Fruit fly (Drosophila melanogaster) whole organism, adult: ENCODE results near the gene ppk5.

Experiments used
- CG11617 ChIP-seq: fragments of 200-800 bp; sonication (Bioruptor generic); optimal IDR thresholded peaks from 2 replicates; lab custom pipeline; 2017; ENCODE audit warnings: mild to moderate bottlenecking, missing biosample characterization, missing genetic modification reagents, missing genetic modification characterization
- CG12768 ChIP-seq: fragments of 200-800 bp; sonication (Bioruptor generic); optimal IDR thresholded peaks from 2 replicates; lab custom pipeline; 2017; ENCODE audit warnings: missing biosample characterization, missing genetic modification characterization, mild to moderate bottlenecking, moderate library complexity, missing genetic modification reagents
- CG14711 ChIP-seq: fragments of 200-800 bp; sonication (Bioruptor generic); optimal IDR thresholded peaks from 2 replicates; lab custom pipeline; 2018; ENCODE audit warnings: missing biosample characterization, mild to moderate bottlenecking, missing genetic modification characterization, moderate library complexity
- CG1620 ChIP-seq: fragments of 200-800 bp; sonication (Bioruptor generic); optimal IDR thresholded peaks from 2 replicates; lab custom pipeline; 2016; ENCODE audit warnings: missing biosample characterization, missing genetic modification characterization
- CG33017 ChIP-seq: fragments of 200-800 bp; sonication (Bioruptor generic); optimal IDR thresholded peaks from 2 replicates; lab custom pipeline; 2018; ENCODE audit warnings: missing biosample characterization, mild to moderate bottlenecking, missing genetic modification characterization, moderate library complexity
- CG5204 ChIP-seq: fragments of 200-800 bp; sonication (Bioruptor generic); optimal IDR thresholded peaks from 2 replicates; lab custom pipeline; 2016; ENCODE audit warnings: missing biosample characterization, missing genetic modification characterization
- CG7045 ChIP-seq: fragments of 200-800 bp; sonication (Bioruptor generic); optimal IDR thresholded peaks from 2 replicates; lab custom pipeline; 2017; ENCODE audit warnings: missing biosample characterization, mild to moderate bottlenecking, missing genetic modification characterization
- CG7101 ChIP-seq: fragments of 200-800 bp; sonication (Bioruptor generic); optimal IDR thresholded peaks from 2 replicates; lab custom pipeline; 2018; ENCODE audit warnings: missing biosample characterization, mild to moderate bottlenecking, missing genetic modification characterization, moderate library complexity
- Clk ChIP-seq: fragments of 200-800 bp; sonication (Bioruptor generic); optimal IDR thresholded peaks from 2 replicates; lab custom pipeline; 2017; ENCODE audit warnings: missing biosample characterization, missing genetic modification characterization
- Crg-1 ChIP-seq: fragments of 200-800 bp; sonication (Bioruptor generic); optimal IDR thresholded peaks from 2 replicates; lab custom pipeline; 2016; ENCODE audit warnings: missing biosample characterization, missing genetic modification characterization
- Hr96 ChIP-seq: fragments of 200-800 bp; sonication (Bioruptor generic); optimal IDR thresholded peaks from 2 replicates; lab custom pipeline; 2016; ENCODE audit warnings: missing biosample characterization, missing genetic modification characterization
- Mnt ChIP-seq: fragments of 200-800 bp; sonication (Bioruptor generic); optimal IDR thresholded peaks from 2 replicates; lab custom pipeline; 2016; ENCODE audit warnings: missing biosample characterization, mild to moderate bottlenecking, missing genetic modification characterization
- bab1 ChIP-seq: fragments of 200-800 bp; sonication (Bioruptor generic); optimal IDR thresholded peaks from 3 replicates; lab custom pipeline; 2019; ENCODE audit warnings: missing biosample characterization, mild to moderate bottlenecking, missing genetic modification characterization, moderate library complexity
- cic ChIP-seq: fragments of 200-800 bp; sonication (Bioruptor generic); optimal IDR thresholded peaks from 2 replicates; lab custom pipeline; 2017; ENCODE audit warnings: missing biosample characterization, mild to moderate bottlenecking, missing genetic modification characterization, moderate library complexity
- cnc ChIP-seq, 2 experiments: fragments of >200 bp; optimal IDR thresholded peaks; 2 replicates each; lab custom pipeline; 2017
- kay ChIP-seq: fragments of 200-800 bp; sonication (Bioruptor generic); peaks from one replicate; lab custom pipeline; 2016; ENCODE audit warnings: missing biosample characterization, missing genetic modification characterization, borderline replicate concordance
- ovo ChIP-seq: fragments of 200-800 bp; sonication (Bioruptor generic); optimal IDR thresholded peaks from 2 replicates; lab custom pipeline; 2016; ENCODE audit warnings: missing biosample characterization, missing genetic modification characterization
- pad ChIP-seq: fragments of 200-800 bp; sonication (Bioruptor generic); optimal IDR thresholded peaks from 3 replicates; lab custom pipeline; 2017; ENCODE audit warnings: missing biosample characterization, missing genetic modification characterization, mild to moderate bottlenecking, moderate library complexity, missing genetic modification reagents
- tj ChIP-seq: fragments of 200-800 bp; sonication (Bioruptor generic); optimal IDR thresholded peaks from 3 replicates; lab custom pipeline; 2017; ENCODE audit warnings: missing biosample characterization, mild to moderate bottlenecking, missing genetic modification characterization, moderate library complexity
- toe ChIP-seq: fragments of 200-800 bp; sonication (Bioruptor generic); optimal IDR thresholded peaks from 2 replicates; lab custom pipeline; 2016; ENCODE audit warnings: missing biosample characterization, missing genetic modification characterization

The ppk5 gene

DNA sequence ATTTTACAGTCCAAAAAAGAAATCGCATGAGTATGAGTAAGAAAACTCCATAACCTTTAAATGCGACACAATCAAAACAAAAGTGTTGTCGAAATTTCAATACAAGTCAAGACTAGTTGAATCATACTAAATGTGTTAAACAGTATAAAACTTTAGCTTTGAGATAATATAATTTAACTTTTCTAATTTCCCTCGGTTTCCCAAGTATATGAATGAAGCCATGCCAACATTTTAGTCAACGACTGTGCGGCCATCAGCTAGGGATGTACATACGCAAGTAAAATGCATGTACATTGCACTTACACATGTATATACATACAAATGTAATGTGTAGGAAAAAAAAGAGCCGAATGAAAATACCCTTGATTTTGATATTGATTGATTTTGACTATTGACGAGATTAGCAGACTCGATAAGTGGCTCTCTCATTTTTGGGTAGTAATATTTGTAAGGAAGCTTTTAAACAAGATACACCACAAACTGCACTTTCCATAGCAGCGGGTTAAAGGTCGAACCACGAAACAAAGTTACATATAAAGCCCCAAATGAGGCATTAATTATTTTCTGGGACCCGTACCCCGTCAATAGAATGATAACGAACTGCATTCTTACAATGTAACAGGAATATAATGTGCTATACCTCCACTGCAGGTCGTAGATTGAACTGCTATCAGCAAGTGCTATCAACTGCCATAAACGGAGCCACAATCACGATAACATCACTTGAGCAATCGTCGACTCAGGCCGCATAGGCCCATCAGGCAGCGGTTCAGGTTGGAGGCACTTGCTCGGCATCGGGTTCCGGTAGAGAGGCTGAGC, 10.2 kb upstream of the ppk5 start:
- peak; percentile 42 for TF ChIP-seq CG7101 (tag; lab: Kevin White, UChicago)
- no peak for TF ChIP-seq ovo (GFP tag; lab: Kevin White, UChicago)
- TF ChIP-seq CG1620 (GFP tag; lab: Kevin White, UChicago): peak; percentile 18
- TF ChIP-seq kay: no peak
- TF ChIP-seq CG12768 (GFP tag; lab: Kevin White, UChicago): peak; percentile 18
- no peak for TF ChIP-seq CG5204 (GFP tag; lab: Kevin White, UChicago)
- no peak for TF ChIP-seq Hr96
- peak; percentile 1 for TF ChIP-seq Clk (GFP tag; lab: Kevin White, UChicago)
- no peak for TF ChIP-seq cnc (optimal IDR thresholded peaks at IDR 0.05; lab: Kevin White, UChicago)
- peak; percentile 39 for TF ChIP-seq CG11617 (GFP tag; lab: Kevin White, UChicago)
- TF ChIP-seq toe (GFP tag; lab: Kevin White, UChicago): no peak
- no peak for TF ChIP-seq pad (GFP tag; lab: Kevin White, UChicago)
- TF ChIP-seq tj: no peak
- TF ChIP-seq bab1 (GFP tag; lab: Kevin White, UChicago): peak; percentile 4
- TF ChIP-seq CG14711 (tag; lab: Kevin White, UChicago): no peak
- peak; percentile 31 for TF ChIP-seq Crg-1 (GFP tag; lab: Kevin White, UChicago)
- TF ChIP-seq cic (GFP tag; lab: Kevin White, UChicago): peak; percentile 2
- TF ChIP-seq Mnt (GFP tag; lab: Kevin White, UChicago): peak; percentile 19
- TF ChIP-seq CG7045: peak; percentile 24
- no peak for TF ChIP-seq CG33017 (tag; lab: Kevin White, UChicago)

DNA sequence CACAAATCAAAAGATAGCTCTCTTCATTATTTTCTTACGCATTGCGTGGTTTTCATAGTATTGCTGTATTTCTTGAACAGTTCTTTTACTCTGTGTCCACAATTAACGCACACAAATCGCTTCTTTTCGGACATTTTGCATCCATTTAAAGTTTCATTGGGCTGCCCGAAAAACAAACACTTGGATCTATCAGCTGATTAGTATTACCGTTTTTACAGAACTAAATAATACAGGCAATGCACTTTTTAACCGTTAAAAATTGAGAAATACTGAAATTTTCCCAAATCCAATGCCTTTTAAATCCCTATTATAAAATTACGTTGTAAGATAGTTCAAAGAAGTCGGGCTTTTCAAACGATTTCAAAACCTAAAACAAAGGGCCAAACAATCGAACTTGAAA, 5.4 kb upstream of the ppk5 start, which contains the start of gene Arv1:
Gene Arv1 (minus strand): TSS at position 226 of the 400 bp plus-strand sequence.
- TF ChIP-seq Mnt (GFP tag; lab: Kevin White, UChicago) (no peak), kay (peak; percentile 91), bab1 (GFP tag; lab: Kevin White, UChicago) (peak; percentile 28)

DNA sequence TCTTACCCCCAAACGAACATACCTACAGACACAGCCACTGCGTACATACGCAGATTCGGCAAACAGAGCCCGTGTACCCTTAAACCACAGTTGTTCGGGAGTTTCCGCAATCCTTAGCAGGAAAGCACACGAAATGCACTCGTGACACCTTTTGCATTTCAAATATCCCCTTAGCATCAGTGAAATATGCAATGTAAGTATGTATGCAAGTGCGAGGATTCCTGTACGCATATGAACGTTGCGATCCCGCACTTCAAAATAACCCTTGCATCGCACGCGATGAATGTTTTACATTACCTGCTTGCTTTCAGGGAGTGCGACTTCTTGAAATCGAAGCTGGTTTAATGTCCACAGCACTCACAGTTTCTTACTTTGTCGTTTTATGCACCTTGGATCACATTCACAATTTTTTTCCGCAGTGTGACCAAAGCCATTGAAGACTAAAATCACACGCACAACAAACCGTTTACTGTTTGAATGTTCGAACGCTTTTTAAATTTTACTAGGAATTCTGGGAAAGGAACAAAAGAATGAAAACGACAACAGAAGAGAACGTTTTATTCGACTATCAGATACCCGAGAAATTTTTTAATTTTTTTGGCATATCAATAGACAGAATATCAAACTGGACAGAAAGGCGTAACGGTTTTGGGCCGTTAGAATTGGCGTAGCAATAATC, 1.1 kb upstream of the ppk5 start, which contains the start of gene Mkrn1:
Gene Mkrn1 (minus strand): TSS at position 444 of the 679 bp plus-strand sequence.
- TF ChIP-seq bab1 (GFP tag; lab: Kevin White, UChicago) (peak; percentile 58), CG12768 (GFP tag; lab: Kevin White, UChicago) (no peak), CG11617 (GFP tag; lab: Kevin White, UChicago) (no peak)

DNA sequence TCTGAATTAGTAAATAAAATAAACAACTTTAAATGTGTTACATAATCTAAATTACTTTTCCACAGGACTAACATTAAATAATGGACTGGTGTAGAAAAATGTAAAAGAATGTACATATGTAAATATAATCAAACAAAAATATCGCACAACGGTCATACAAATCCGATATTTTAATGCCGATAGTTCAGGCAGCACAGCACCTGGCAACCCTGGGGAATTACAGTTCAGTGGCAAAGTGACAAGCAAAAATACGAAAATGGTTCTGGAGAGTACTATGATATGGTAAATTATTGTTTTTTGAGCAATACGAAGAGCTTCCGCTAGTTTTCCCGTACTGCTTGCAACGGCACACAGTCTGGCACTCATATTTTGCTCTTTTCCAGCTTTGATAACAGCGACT, 2.4 kb downstream of the ppk5 start, which contains the start of gene Rpn10:
Gene Rpn10 (plus strand): TSS at position 144 of the 400 bp plus-strand sequence.
- no peak for TF ChIP-seq tj
- no peak for TF ChIP-seq kay
- peak; percentile 86 for TF ChIP-seq ovo (GFP tag; lab: Kevin White, UChicago)
- TF ChIP-seq CG5204 (GFP tag; lab: Kevin White, UChicago): no peak
- no peak for TF ChIP-seq CG7101 (tag; lab: Kevin White, UChicago)
- TF ChIP-seq toe (GFP tag; lab: Kevin White, UChicago): no peak
- TF ChIP-seq CG12768 (GFP tag; lab: Kevin White, UChicago): no peak
- no peak for TF ChIP-seq CG7045
- peak; percentile 33 for TF ChIP-seq Mnt (GFP tag; lab: Kevin White, UChicago)
- no peak for TF ChIP-seq CG33017 (tag; lab: Kevin White, UChicago)
- peak; percentile 50 for TF ChIP-seq pad (GFP tag; lab: Kevin White, UChicago)
- peak; percentile 19 for TF ChIP-seq Crg-1 (GFP tag; lab: Kevin White, UChicago)
- TF ChIP-seq cnc (optimal IDR thresholded peaks at IDR 0.05; lab: Kevin White, UChicago): peak; percentile 81 to 95
- no peak for TF ChIP-seq Hr96
- TF ChIP-seq CG14711 (tag; lab: Kevin White, UChicago): peak; percentile 99
- TF ChIP-seq cic (GFP tag; lab: Kevin White, UChicago): no peak
- no peak for TF ChIP-seq Clk (GFP tag; lab: Kevin White, UChicago)
- TF ChIP-seq CG11617 (GFP tag; lab: Kevin White, UChicago): peak; percentile 5
- TF ChIP-seq bab1 (GFP tag; lab: Kevin White, UChicago): peak; percentile 70
- TF ChIP-seq CG1620 (GFP tag; lab: Kevin White, UChicago): peak; percentile 51

DNA sequence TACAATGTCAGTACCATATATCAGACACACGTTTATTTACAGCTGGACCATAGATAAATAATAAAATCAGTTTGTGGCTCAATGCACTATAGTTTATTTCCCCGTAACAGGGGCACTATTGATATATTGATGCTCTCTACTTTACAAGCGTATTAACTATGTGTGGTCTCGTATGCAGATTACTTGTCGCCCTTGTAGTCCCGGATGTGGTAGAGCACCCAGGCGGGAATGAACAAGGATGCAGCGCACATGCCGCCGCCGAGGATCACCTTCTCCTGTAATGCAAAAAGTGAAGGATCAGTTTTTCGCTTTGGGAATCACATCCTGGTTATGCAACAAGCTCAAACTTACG, 4.4 kb downstream of the ppk5 start:
- TF ChIP-seq CG1620 (GFP tag; lab: Kevin White, UChicago) (no peak), CG33017 (tag; lab: Kevin White, UChicago) (no peak), pad (GFP tag; lab: Kevin White, UChicago) (no peak)
